Worm (Caenorhabditis elegans) whole organism, L4/young adult: ENCODE measurements around the gene K09A11.1.

Source experiments
- W03F9.2 ChIP-seq: fragments of 150-350 bp; optimal IDR thresholded peaks from 2 replicates; lab custom pipeline; 2014; ENCODE audit warnings: missing biosample characterization, missing genetic modification characterization
- him-1 ChIP-seq: sonication (generic microtip); optimal IDR thresholded peaks from 2 replicates; lab custom pipeline; 2016; ENCODE audit warnings: missing genotype, missing genetic modification reagents, missing genetic modification characterization, missing compliant biosample characterization

- TF ChIP-seq him-1 (tag; lab: Kevin White, UChicago), result no peak
- no peak for TF ChIP-seq W03F9.2
These were observed 45.5 kb upstream of the K09A11.1 start, which contains the start of gene R12H7.4 for ce11 chrX:13216802-13217201.
